Fruit fly (Drosophila melanogaster): ENCODE measurements around the gene Zw10.

- TF ChIP-seq CG11762 (GFP tag; optimal IDR thresholded peaks at IDR 0.05; ENCODE audit: insufficient read depth) (peak; percentile 90), CG6792 (GFP tag; optimal IDR thresholded peaks at IDR 0.05) (peak; percentile 91), Sox14 (GFP tag; optimal IDR thresholded peaks at IDR 0.05) (peak; percentile 88), Gug (GFP tag; IDR thresholded peaks at IDR 0.05) (peak; percentile 88), eg (GFP tag; IDR thresholded peaks at IDR 0.05) (peak; percentile 89), CG3032 (tag; optimal IDR thresholded peaks at IDR 0.05) (peak; percentile 91), Blimp-1 (GFP tag; optimal IDR thresholded peaks at IDR 0.05) (peak; percentile 68), acj6 (GFP tag; optimal IDR thresholded peaks at IDR 0.05) (peak; percentile 89), spab (GFP tag; optimal IDR thresholded peaks at IDR 0.05) (peak; percentile 84)
These were observed 43.5 kb downstream of the Zw10 start for dm6 chrX:2647472-2647883.

Data from whole organism, prepupa.